Worm (Caenorhabditis elegans) whole organism, young adult: ENCODE measurements around the gene F40F12.9.

Experiments used
- ama-1 ChIP-seq, 3 experiments: fragments of 150-350 bp in 1 of 3; sonication (generic microtip) in 2 of 3; optimal IDR thresholded peaks; 2 replicates each; lab custom pipeline; 2014 to 2018; ENCODE audit warnings: missing biosample characterization in 2 of 3, missing genetic modification characterization in 2 of 3, missing genetic modification reagents in 2 of 3
- hrde-1 ChIP-seq: sonication (generic microtip); optimal IDR thresholded peaks from 2 replicates; lab custom pipeline; 2016; ENCODE audit warnings: missing genetic modification characterization, mild to moderate bottlenecking, missing compliant biosample characterization, moderate library complexity, missing genotype, missing genetic modification reagents, borderline replicate concordance
- snpc-4 ChIP-seq, 5 experiments: fragments of 150-350 bp in 1 of 5; sonication (generic microtip) in 4 of 5; optimal IDR thresholded peaks; 2 replicates each; lab custom pipeline; 2014 to 2018; ENCODE audit warnings: missing genetic modification characterization in 5 of 5, missing biosample characterization in 3 of 5, antibody characterized with exemption in 2 of 5, mild to moderate bottlenecking in 2 of 5, missing compliant biosample characterization in 2 of 5, missing genotype in 2 of 5, moderate library complexity in 2 of 5, missing genetic modification reagents in 1 of 5

DNA sequence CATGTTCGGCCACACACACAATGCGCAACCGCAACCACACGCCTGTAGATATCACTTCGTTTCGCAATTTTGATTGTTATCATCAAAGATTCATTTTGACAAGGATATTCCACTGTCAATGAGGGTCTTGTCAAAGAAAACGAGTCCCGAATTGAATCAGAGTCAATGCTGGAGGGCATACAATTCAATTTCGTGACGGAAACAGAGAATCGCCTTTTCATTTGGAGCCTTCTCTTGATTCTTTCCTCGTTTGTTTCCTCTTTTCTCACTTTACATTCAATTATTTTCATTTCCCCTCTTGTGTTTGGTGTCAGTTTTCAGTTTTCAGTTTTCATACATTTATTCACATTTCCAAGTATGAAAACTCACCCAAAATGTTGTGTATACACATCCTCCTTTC lies 43.8 kb upstream of the F40F12.9 start:
- no peak for TF ChIP-seq hrde-1 (tag; lab: Kevin White, UChicago)
- TF ChIP-seq snpc-4 (GFP tag; optimal IDR thresholded peaks at IDR 0.05; lab: Kevin White, UChicago): no peak
- no peak for TF ChIP-seq snpc-4 (tag; optimal IDR thresholded peaks at IDR 0.05; lab: Kevin White, UChicago)
- no peak for TF ChIP-seq ama-1 (optimal IDR thresholded peaks at IDR 0.05; lab: Kevin White, UChicago)
- TF ChIP-seq ama-1 (GFP tag; optimal IDR thresholded peaks at IDR 0.05; lab: Kevin White, UChicago): no peak
